Fruit fly (Drosophila melanogaster): Measurements from ENCODE around the gene RpS14b.

Gene RpS14b

dm6 chrX:7935798-7936572 lies 1.3 kb downstream of the RpS14b start, which contains the start of gene Ubr3 (continued):
- TF ChIP-seq Ets96B (tag; optimal IDR thresholded peaks at IDR 0.05), result no peak
- 0 out of 3 replicates have a peak, but pooled peaks have one; percentile 23 for TF ChIP-seq CG6163 (GFP tag; IDR thresholded peaks at IDR 0.05)
- no peak for TF ChIP-seq CG15336 (GFP tag; IDR thresholded peaks at IDR 0.05)
- no peak for TF ChIP-seq CG32006 (GFP tag; optimal IDR thresholded peaks at IDR 0.05)
- TF ChIP-seq CG1621 (tag; optimal IDR thresholded peaks at IDR 0.05), result no peak
- TF ChIP-seq Blimp-1 (GFP tag; optimal IDR thresholded peaks at IDR 0.05), result no peak
- TF ChIP-seq achi (GFP tag; optimal IDR thresholded peaks at IDR 0.05), result no peak
- no peak for TF ChIP-seq cyc (GFP tag; optimal IDR thresholded peaks at IDR 0.05)
- TF ChIP-seq CG10669 (GFP tag; optimal IDR thresholded peaks at IDR 0.05), result no peak
- TF ChIP-seq CG6854 (GFP tag; optimal IDR thresholded peaks at IDR 0.05), result no peak
- no peak for TF ChIP-seq lz (GFP tag; optimal IDR thresholded peaks at IDR 0.05)
- TF ChIP-seq Sox15 (GFP tag; optimal IDR thresholded peaks at IDR 0.05), result no peak
- TF ChIP-seq CG8632 (GFP tag; optimal IDR thresholded peaks at IDR 0.05), result no peak
- TF ChIP-seq topi (GFP tag; optimal IDR thresholded peaks at IDR 0.05), result no peak
- no peak for TF ChIP-seq CG3032 (tag; optimal IDR thresholded peaks at IDR 0.05)
- TF ChIP-seq fd85E (GFP tag; optimal IDR thresholded peaks at IDR 0.05), result no peak
- no peak for TF ChIP-seq OdsH (GFP tag; optimal IDR thresholded peaks at IDR 0.05)

dm6 chrX:7937588-7938481 lies 3.1 kb downstream of the RpS14b start:
- TF ChIP-seq Ets21C (GFP tag; optimal IDR thresholded peaks at IDR 0.05) (peak; percentile 83), Lpt (GFP tag; optimal IDR thresholded peaks at IDR 0.05) (peak; percentile 50), CG6163 (GFP tag; IDR thresholded peaks at IDR 0.05) (peak; percentile 75), CG10631 (GFP tag; optimal IDR thresholded peaks at IDR 0.05) (peak; percentile 85), achi (GFP tag; optimal IDR thresholded peaks at IDR 0.05) (peak; percentile 83), CG3919 (GFP tag; optimal IDR thresholded peaks at IDR 0.05) (peak; percentile 79), pdm3 (GFP tag; optimal IDR thresholded peaks at IDR 0.05) (peak; percentile 86), Gug (GFP tag; IDR thresholded peaks at IDR 0.05) (peak; percentile 74), svp (GFP tag) (peak; percentile 95), fd59A (GFP tag; optimal IDR thresholded peaks at IDR 0.05) (peak; percentile 83), CG7368 (GFP tag; optimal IDR thresholded peaks at IDR 0.05) (peak; percentile 67), eg (GFP tag; IDR thresholded peaks at IDR 0.05) (peak; percentile 81), salr (GFP tag; optimal IDR thresholded peaks at IDR 0.05) (peak; percentile 22 to 83), Hr38 (GFP tag; optimal IDR thresholded peaks at IDR 0.05) (peak; percentile 2), Sox14 (GFP tag; optimal IDR thresholded peaks at IDR 0.05) (peak; percentile 88), CG31627 (GFP tag; optimal IDR thresholded peaks at IDR 0.05) (peak; percentile 87), CG6276 (GFP tag; optimal IDR thresholded peaks at IDR 0.05) (peak; percentile 89), CG6854 (GFP tag; optimal IDR thresholded peaks at IDR 0.05) (peak; percentile 26), Sox102F (GFP tag; optimal IDR thresholded peaks at IDR 0.05) (peak; percentile 81), dac (GFP tag; optimal IDR thresholded peaks at IDR 0.05) (peak; percentile 87), CG15336 (GFP tag; IDR thresholded peaks at IDR 0.05) (peak; percentile 85), CG8319 (GFP tag; optimal IDR thresholded peaks at IDR 0.05) (peak; percentile 62), CG16779 (tag; optimal IDR thresholded peaks at IDR 0.05) (peak; percentile 67), OdsH (GFP tag; optimal IDR thresholded peaks at IDR 0.05) (peak; percentile 80), Eip78C (GFP tag) (peak; percentile 93), CG1621 (tag; optimal IDR thresholded peaks at IDR 0.05) (peak; percentile 57), CG6808 (GFP tag; optimal IDR thresholded peaks at IDR 0.05) (peak; percentile 78), CG4318 (GFP tag; optimal IDR thresholded peaks at IDR 0.05) (peak; percentile 92), CG3032 (tag; optimal IDR thresholded peaks at IDR 0.05) (peak; percentile 70), fkh (GFP tag; optimal IDR thresholded peaks at IDR 0.05) (no peak), Hr39 (GFP tag; optimal IDR thresholded peaks at IDR 0.05) (peak; percentile 91), CG11902 (GFP tag; optimal IDR thresholded peaks at IDR 0.05) (peak; percentile 64), CG6792 (GFP tag; optimal IDR thresholded peaks at IDR 0.05) (peak; percentile 87), vri (GFP tag; optimal IDR thresholded peaks at IDR 0.05) (peak; percentile 39), CG10669 (GFP tag; optimal IDR thresholded peaks at IDR 0.05) (peak; percentile 79), Ets96B (tag; optimal IDR thresholded peaks at IDR 0.05) (peak; percentile 62), CG32006 (GFP tag; optimal IDR thresholded peaks at IDR 0.05) (peak; percentile 96), Hr4 (GFP tag; optimal IDR thresholded peaks at IDR 0.05) (peak; percentile 88), cyc (GFP tag; optimal IDR thresholded peaks at IDR 0.05) (peak; percentile 85), lz (GFP tag; optimal IDR thresholded peaks at IDR 0.05) (peak; percentile 91)
